Fruit fly (Drosophila melanogaster): Measurements from ENCODE around the gene Tpi.

Gene Tpi

dm6 chr3R:30174160-30175002 is 40.0 kb upstream of the Tpi start, which contains the start of gene Mlc2 (continued):
- no peak for TF ChIP-seq YL-1 (GFP tag; optimal IDR thresholded peaks at IDR 0.05)
- no peak for TF ChIP-seq zen (tag; optimal IDR thresholded peaks at IDR 0.05)
- no peak for TF ChIP-seq CG18599 (GFP tag; optimal IDR thresholded peaks at IDR 0.05)
- TF ChIP-seq CG10565 (GFP tag; optimal IDR thresholded peaks at IDR 0.05), result no peak
- TF ChIP-seq CG3726 (GFP tag; IDR thresholded peaks at IDR 0.05), result no peak
- TF ChIP-seq chinmo (GFP tag; IDR thresholded peaks at IDR 0.05; ENCODE audit: partially characterized antibody), result 0 out of 4 replicates have a peak, but pooled peaks have one; percentile 53
- TF ChIP-seq CG6813 (GFP tag; optimal IDR thresholded peaks at IDR 0.05), result no peak
- peak; percentile 84 for TF ChIP-seq lilli (GFP tag; optimal IDR thresholded peaks at IDR 0.05)
- TF ChIP-seq CG6254 (GFP tag; optimal IDR thresholded peaks at IDR 0.05), result no peak
- no peak for TF ChIP-seq dan (GFP tag; IDR thresholded peaks at IDR 0.05)
- TF ChIP-seq gce (GFP tag; IDR thresholded peaks at IDR 0.05), result 0 out of 3 replicates have a peak, but pooled peaks have one; percentile 27
- TF ChIP-seq oc (tag; optimal IDR thresholded peaks at IDR 0.05), result no peak
- no peak for TF ChIP-seq rib (GFP tag; IDR thresholded peaks at IDR 0.05)
- no peak for TF ChIP-seq CG7745 (tag; optimal IDR thresholded peaks at IDR 0.05)
- TF ChIP-seq CG8089 (GFP tag; optimal IDR thresholded peaks at IDR 0.05), result no peak
- TF ChIP-seq CG8388 (GFP tag; optimal IDR thresholded peaks at IDR 0.05), result no peak
- no peak for TF ChIP-seq sqz (GFP tag; optimal IDR thresholded peaks at IDR 0.05)
- no peak for TF ChIP-seq CG11456 (GFP tag; IDR thresholded peaks at IDR 0.05)
- TF ChIP-seq ara (GFP tag; IDR thresholded peaks at IDR 0.05), result no peak
- TF ChIP-seq CG9817 (tag; optimal IDR thresholded peaks at IDR 0.05), result no peak
- TF ChIP-seq ind (GFP tag; optimal IDR thresholded peaks at IDR 0.05), result no peak
- no peak for TF ChIP-seq Hr3 (GFP tag; optimal IDR thresholded peaks at IDR 0.05)
- no peak for TF ChIP-seq CG8290 (GFP tag; optimal IDR thresholded peaks at IDR 0.05)
- no peak for TF ChIP-seq CG8290 (tag; optimal IDR thresholded peaks at IDR 0.05)
- TF ChIP-seq knrl (GFP tag; IDR thresholded peaks at IDR 0.05; ENCODE audit: partially characterized antibody), result no peak
- peak; percentile 52; the same call in 1 of the 3 replicates for TF ChIP-seq sr (GFP tag; IDR thresholded peaks at IDR 0.05)
- no peak for TF ChIP-seq Taf1 (GFP tag; IDR thresholded peaks at IDR 0.05)
- no peak for TF ChIP-seq CG6175 (GFP tag; IDR thresholded peaks at IDR 0.05)
- no peak for TF ChIP-seq salm (tag; optimal IDR thresholded peaks at IDR 0.05)
- TF ChIP-seq Lhr (GFP tag; optimal IDR thresholded peaks at IDR 0.05), result no peak
- no peak for TF ChIP-seq bowl (GFP tag; IDR thresholded peaks at IDR 0.05)
- TF ChIP-seq ewg (GFP tag; optimal IDR thresholded peaks at IDR 0.05), result no peak
- no peak for TF ChIP-seq CG9727 (GFP tag; optimal IDR thresholded peaks at IDR 0.05)
- TF ChIP-seq fd3F (GFP tag; optimal IDR thresholded peaks at IDR 0.05), result no peak
- TF ChIP-seq crol (GFP tag; IDR thresholded peaks at IDR 0.05), result peak; percentile 66
- no peak for TF ChIP-seq hb (GFP tag; IDR thresholded peaks at IDR 0.05; ENCODE audit: partially characterized antibody)
- no peak for TF ChIP-seq CG6689 (GFP tag; IDR thresholded peaks at IDR 0.05)
- TF ChIP-seq CG12769 (tag; optimal IDR thresholded peaks at IDR 0.05), result peak; percentile 44
- TF ChIP-seq HHEX (GFP tag; optimal IDR thresholded peaks at IDR 0.05), result no peak
- TF ChIP-seq Aef1 (GFP tag; IDR thresholded peaks at IDR 0.05), result no peak
- no peak for TF ChIP-seq CG8765 (GFP tag; IDR thresholded peaks at IDR 0.05)
- TF ChIP-seq Mad (GFP tag; optimal IDR thresholded peaks at IDR 0.05), result no peak
- no peak for TF ChIP-seq CG2678 (tag; optimal IDR thresholded peaks at IDR 0.05)
- no peak for TF ChIP-seq CG10431 (GFP tag; optimal IDR thresholded peaks at IDR 0.05)
- TF ChIP-seq CG10543 (GFP tag; optimal IDR thresholded peaks at IDR 0.05), result no peak
- TF ChIP-seq mirr (GFP tag; optimal IDR thresholded peaks at IDR 0.05), result no peak
- no peak for TF ChIP-seq tap (tag; optimal IDR thresholded peaks at IDR 0.05)
- no peak for TF ChIP-seq sisA (GFP tag; IDR thresholded peaks at IDR 0.05)
- TF ChIP-seq CG10979 (tag; optimal IDR thresholded peaks at IDR 0.05), result no peak
- no peak for TF ChIP-seq Nf-YA (GFP tag; IDR thresholded peaks at IDR 0.05)
